Fruit fly (Drosophila melanogaster): ENCODE results near the gene PH4alphaNE2.

DNA sequence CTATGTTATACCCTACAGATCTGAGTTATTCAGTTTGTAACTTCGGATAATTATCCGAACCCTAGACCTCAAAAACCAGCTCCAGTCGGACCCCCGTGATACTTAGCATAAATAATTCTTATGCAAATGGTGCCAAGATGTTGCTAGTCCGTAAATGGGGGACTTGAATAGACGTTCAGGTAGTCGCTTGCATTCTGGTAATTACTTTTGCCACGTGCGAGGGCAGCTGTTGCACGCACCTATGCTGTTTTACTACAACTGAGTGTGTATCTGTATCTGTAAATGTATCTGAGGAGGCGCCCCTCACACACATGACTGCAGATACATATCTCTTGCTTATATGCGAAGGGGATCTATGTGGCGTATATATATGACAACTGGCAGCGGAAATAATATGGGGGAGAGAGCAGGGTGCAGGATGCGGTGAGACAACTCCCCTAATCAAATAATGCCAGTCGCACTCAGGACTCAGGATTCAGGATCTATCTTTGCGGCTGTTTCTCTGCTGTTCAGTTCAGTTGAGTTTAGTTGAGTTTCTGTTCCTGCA lies 37.3 kb downstream of the PH4alphaNE2 start:
- TF ChIP-seq CG32121 (GFP tag; IDR thresholded peaks at IDR 0.05) (no peak), CG8301 (tag; optimal IDR thresholded peaks at IDR 0.05) (no peak), EcR (GFP tag; optimal IDR thresholded peaks at IDR 0.05) (no peak), fd96Ca (GFP tag; IDR thresholded peaks at IDR 0.05) (no peak), Snoo (tag; optimal IDR thresholded peaks at IDR 0.05) (no peak), rn (GFP tag; IDR thresholded peaks at IDR 0.05) (no peak), CG17806 (tag; optimal IDR thresholded peaks at IDR 0.05) (no peak), Pif1B (GFP tag; optimal IDR thresholded peaks at IDR 0.05) (no peak), CG8159 (tag; optimal IDR thresholded peaks at IDR 0.05) (no peak), CG4496 (GFP tag; IDR thresholded peaks at IDR 0.05) (no peak), CG10348 (GFP tag; IDR thresholded peaks at IDR 0.05) (no peak), CG14655 (GFP tag; optimal IDR thresholded peaks at IDR 0.05) (no peak), CG15710 (tag; optimal IDR thresholded peaks at IDR 0.05) (no peak)

All from whole organism, pupa.